Fruit fly (Drosophila melanogaster): ENCODE data around the gene ems.

ems gene

DNA sequence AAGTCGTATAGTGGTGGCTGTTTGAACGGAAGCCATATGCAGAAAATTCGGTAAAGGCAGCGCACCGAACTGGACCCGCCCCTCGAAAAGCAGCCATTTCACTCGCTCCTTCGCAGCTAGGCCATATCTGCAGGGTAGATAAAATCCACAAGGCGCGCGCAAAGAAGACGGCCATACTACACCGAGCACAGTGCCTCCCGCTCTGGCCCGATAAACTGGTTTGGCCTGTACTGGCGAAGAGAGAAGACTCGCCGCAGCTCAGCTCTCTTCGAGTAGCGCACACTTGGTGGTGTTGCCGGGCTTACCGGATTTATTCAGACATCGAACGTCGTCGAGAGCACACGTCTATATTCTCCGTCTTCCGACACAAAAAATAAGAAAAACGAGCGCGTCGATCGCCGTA is at the start of gene ems (continued):
- no peak for TF ChIP-seq ATbp (GFP tag; optimal IDR thresholded peaks at IDR 0.05)
- no peak for TF ChIP-seq CG15601 (tag; optimal IDR thresholded peaks at IDR 0.05)
- no peak for TF ChIP-seq da (GFP tag; optimal IDR thresholded peaks at IDR 0.05)
- no peak for TF ChIP-seq h (optimal IDR thresholded peaks at IDR 0.05)
- peak; percentile 81 for TF ChIP-seq Jarid2 (GFP tag; optimal IDR thresholded peaks at IDR 0.05)
- peak; percentile 63 for TF ChIP-seq Med (GFP tag)
- no peak for TF ChIP-seq CG12769 (tag; optimal IDR thresholded peaks at IDR 0.05)
- TF ChIP-seq dysf (GFP tag; IDR thresholded peaks at IDR 0.05), result no peak
- peak; percentile 67 for TF ChIP-seq ewg (GFP tag; optimal IDR thresholded peaks at IDR 0.05)
- no peak for TF ChIP-seq CG3065 (GFP tag; optimal IDR thresholded peaks at IDR 0.05)
- TF ChIP-seq bsh (GFP tag; optimal IDR thresholded peaks at IDR 0.05), result no peak
- TF ChIP-seq CG7372 (GFP tag; IDR thresholded peaks at IDR 0.05), result no peak
- peak; percentile 40 for TF ChIP-seq nmo (GFP tag; optimal IDR thresholded peaks at IDR 0.05)
- TF ChIP-seq zen (tag; optimal IDR thresholded peaks at IDR 0.05), result peak; percentile 24
- no peak for TF ChIP-seq ken (GFP tag; IDR thresholded peaks at IDR 0.05)
- TF ChIP-seq Hr39 (optimal IDR thresholded peaks at IDR 0.05), result no peak
- TF ChIP-seq CG2199 (GFP tag; IDR thresholded peaks at IDR 0.05), result 0 out of 3 replicates have a peak, but pooled peaks have one; percentile 54
- TF ChIP-seq p53 (GFP tag; optimal IDR thresholded peaks at IDR 0.05), result no peak
- TF ChIP-seq az2 (GFP tag; optimal IDR thresholded peaks at IDR 0.05), result no peak
- TF ChIP-seq dimm (GFP tag; IDR thresholded peaks at IDR 0.05), result no peak
- TF ChIP-seq CkIIα-i1 (GFP tag; IDR thresholded peaks at IDR 0.05), result no peak
- TF ChIP-seq Abd-B (GFP tag; optimal IDR thresholded peaks at IDR 0.05), result no peak
- TF ChIP-seq HLHmδ (GFP tag; optimal IDR thresholded peaks at IDR 0.05), result peak; percentile 56
- TF ChIP-seq CG2889 (GFP tag; IDR thresholded peaks at IDR 0.05), result no peak
- peak; percentile 24; the same call in 1 of the 2 replicates for TF ChIP-seq Drgx (GFP tag; IDR thresholded peaks at IDR 0.05)
- TF ChIP-seq Oaz (GFP tag; IDR thresholded peaks at IDR 0.05), result no peak
- TF ChIP-seq Dad (GFP tag; optimal IDR thresholded peaks at IDR 0.05), result no peak
- TF ChIP-seq CG2129 (GFP tag; IDR thresholded peaks at IDR 0.05; ENCODE audit: partially characterized antibody), result no peak
- TF ChIP-seq shn (GFP tag; optimal IDR thresholded peaks at IDR 0.05), result no peak
- TF ChIP-seq chif (GFP tag; optimal IDR thresholded peaks at IDR 0.05), result peak in 1 of 2 experiments; percentile 31
- peak; percentile 31; the same call in 1 of the 2 replicates for TF ChIP-seq Scr (GFP tag; IDR thresholded peaks at IDR 0.05; ENCODE audit: partially characterized antibody)
- no peak for TF ChIP-seq CG18619 (GFP tag; optimal IDR thresholded peaks at IDR 0.05)
- TF ChIP-seq ci (GFP tag; IDR thresholded peaks at IDR 0.05), result peak; percentile 54; the same call in 2 of the 3 replicates
- no peak for TF ChIP-seq so (GFP tag; IDR thresholded peaks at IDR 0.05)
- no peak for TF ChIP-seq Ptx1 (GFP tag; IDR thresholded peaks at IDR 0.05)
- no peak for TF ChIP-seq CG9797 (GFP tag; optimal IDR thresholded peaks at IDR 0.05)
- no peak for TF ChIP-seq CG4424 (GFP tag; optimal IDR thresholded peaks at IDR 0.05)
- no peak for TF ChIP-seq sisA (GFP tag; IDR thresholded peaks at IDR 0.05)
- TF ChIP-seq cas (GFP tag; IDR thresholded peaks at IDR 0.05), result no peak
- no peak for TF ChIP-seq CG10274 (GFP tag; optimal IDR thresholded peaks at IDR 0.05)
- TF ChIP-seq CG5180 (GFP tag; optimal IDR thresholded peaks at IDR 0.05), result no peak
- TF ChIP-seq CG10543 (GFP tag; optimal IDR thresholded peaks at IDR 0.05), result no peak
- peak; percentile 67 for TF ChIP-seq CG32767 (GFP tag; IDR thresholded peaks at IDR 0.05)
- TF ChIP-seq CG12391 (tag; optimal IDR thresholded peaks at IDR 0.05), result no peak
- no peak for TF ChIP-seq nau (GFP tag; optimal IDR thresholded peaks at IDR 0.05)
- TF ChIP-seq MBD-R2 (GFP tag; IDR thresholded peaks at IDR 0.05), result no peak
- TF ChIP-seq CG6854 (GFP tag; optimal IDR thresholded peaks at IDR 0.05), result no peak
- TF ChIP-seq Sry-δ (GFP tag; optimal IDR thresholded peaks at IDR 0.05), result no peak
- no peak for TF ChIP-seq Hr51 (GFP tag; optimal IDR thresholded peaks at IDR 0.05)
- no peak for TF ChIP-seq MTF-1 (GFP tag; optimal IDR thresholded peaks at IDR 0.05; ENCODE audit: borderline replicate concordance)
- no peak for TF ChIP-seq Xbp1 (GFP tag; optimal IDR thresholded peaks at IDR 0.05)
- no peak for TF ChIP-seq tx (GFP tag; optimal IDR thresholded peaks at IDR 0.05)

Measured in whole organism, embryonic.